Worm (Caenorhabditis elegans) whole organism, L4 larva: ENCODE results near the gene lips-1.
A peak's percentile ranks its signal among the peaks of the same experiment; 100 is the strongest.

Experiments used
- F10B5.3 ChIP-seq: sonication (generic microtip); optimal IDR thresholded peaks from 2 replicates; lab custom pipeline; 2016; ENCODE audit warnings: mild to moderate bottlenecking, missing genetic modification characterization, missing compliant biosample characterization
- F26F4.8 ChIP-seq: fragments of 200-800 bp; sonication (Bioruptor generic); conservative IDR thresholded peaks from 2 replicates; pipeline ENCODE4 v1.3.6; 2022; ENCODE audit warnings: missing genetic modification characterization, missing compliant biosample characterization
- F44E2.7 ChIP-seq: fragments of 200-800 bp; sonication (Bioruptor generic); IDR thresholded peaks from 2 replicates; pipeline ENCODE4 v2.1.2; 2022; ENCODE audit warnings: missing genetic modification characterization, missing compliant biosample characterization
- F49E8.2 ChIP-seq: sonication (generic microtip); optimal IDR thresholded peaks from 2 replicates; lab custom pipeline; 2016; ENCODE audit warnings: missing compliant biosample characterization, mild to moderate bottlenecking, missing genetic modification characterization, borderline replicate concordance
- T20F7.1 ChIP-seq: fragments of 200-800 bp; sonication (Bioruptor generic); optimal IDR thresholded peaks from 2 replicates; lab custom pipeline; 2018; ENCODE audit warnings: mild to moderate bottlenecking, missing genetic modification characterization, missing compliant biosample characterization
- T26A8.4 ChIP-seq: fragments of 200-800 bp; sonication (Bioruptor generic); IDR thresholded peaks from 2 replicates; pipeline ENCODE4 v1.3.6; 2022; ENCODE audit warnings: missing genetic modification characterization, missing compliant biosample characterization
- Y48G9A.11 ChIP-seq: fragments of 200-800 bp; sonication (Bioruptor generic); IDR thresholded peaks from 2 replicates; pipeline ENCODE4 v1.3.6; 2022; ENCODE audit warnings: missing genetic modification reagents, missing genetic modification characterization, missing compliant biosample characterization
- Y75B8A.6 ChIP-seq: fragments of 200-800 bp; sonication (Bioruptor generic); IDR thresholded peaks from 2 replicates; pipeline ENCODE4 v1.3.6; 2022; ENCODE audit warnings: missing genetic modification reagents, missing genetic modification characterization, missing compliant biosample characterization
- ZK546.5 ChIP-seq, 2 experiments: sonication (generic microtip); optimal IDR thresholded peaks; 2 replicates each; lab custom pipeline; 2017; ENCODE audit warnings: missing biosample characterization in 2 of 2, missing genetic modification characterization in 2 of 2
- aha-1 ChIP-seq: fragments of 150-350 bp; peaks from one replicate; lab custom pipeline; 2014; ENCODE audit warnings: missing biosample characterization, missing genetic modification characterization
- arid-1 ChIP-seq: fragments of 200-800 bp; sonication (Bioruptor generic); conservative IDR thresholded peaks from 2 replicates; pipeline ENCODE4 v1.3.6; 2022; ENCODE audit warnings: missing genetic modification reagents, missing genetic modification characterization, missing compliant biosample characterization
- attf-4 ChIP-seq: sonication (generic microtip); optimal IDR thresholded peaks from 3 replicates; lab custom pipeline; 2017; ENCODE audit warnings: missing biosample characterization, missing genetic modification characterization
- ceh-20 ChIP-seq: fragments of 200-800 bp; sonication (Bioruptor generic); IDR thresholded peaks from 2 replicates; pipeline ENCODE4 v1.3.6; 2022; ENCODE audit warnings: missing genetic modification reagents, missing genetic modification characterization, missing compliant biosample characterization
- ceh-44 ChIP-seq: fragments of 200-800 bp; sonication (Bioruptor generic); IDR thresholded peaks from 2 replicates; pipeline ENCODE4 v1.3.6; 2022; ENCODE audit warnings: missing genetic modification reagents, missing genetic modification characterization, missing compliant biosample characterization
- ceh-62 ChIP-seq: sonication (generic microtip); optimal IDR thresholded peaks from 2 replicates; lab custom pipeline; 2017; ENCODE audit warnings: missing biosample characterization, missing genetic modification characterization
- cey-2 ChIP-seq: sonication (generic microtip); optimal IDR thresholded peaks from 3 replicates; lab custom pipeline; 2017; ENCODE audit warnings: missing genetic modification characterization, mild to moderate bottlenecking, missing compliant biosample characterization, antibody characterized with exemption, borderline replicate concordance; ENCODE audit not compliant: insufficient read depth
- daf-19 ChIP-seq: fragments of 200-800 bp; sonication (Bioruptor generic); conservative IDR thresholded peaks from 2 replicates; pipeline ENCODE4 v1.3.6; 2022; ENCODE audit warnings: missing genetic modification characterization, missing compliant biosample characterization
- dmd-6 ChIP-seq: fragments of 200-800 bp; sonication (Bioruptor generic); IDR thresholded peaks from 2 replicates; pipeline ENCODE4 v1.3.6; 2022; ENCODE audit warnings: missing genetic modification reagents, missing genetic modification characterization, missing compliant biosample characterization
- dmd-8 ChIP-seq: fragments of 200-800 bp; sonication (Bioruptor generic); IDR thresholded peaks from 2 replicates; pipeline ENCODE4 v1.3.6; 2022; ENCODE audit warnings: missing genetic modification characterization, missing compliant biosample characterization
- dmd-9 ChIP-seq: fragments of 200-800 bp; sonication (Bioruptor generic); IDR thresholded peaks from 2 replicates; pipeline ENCODE4 v1.3.6; 2022; ENCODE audit warnings: missing genetic modification reagents, missing genetic modification characterization, missing compliant biosample characterization
- duxl-1 ChIP-seq: sonication (generic microtip); optimal IDR thresholded peaks from 2 replicates; lab custom pipeline; 2016; ENCODE audit warnings: mild to moderate bottlenecking, missing genetic modification characterization, moderate library complexity, missing compliant biosample characterization; ENCODE audit not compliant: poor library complexity
- egl-27 ChIP-seq: sonication (generic microtip); optimal IDR thresholded peaks from 3 replicates; lab custom pipeline; 2017; ENCODE audit warnings: missing biosample characterization, missing genetic modification reagents, missing genetic modification characterization
- fkh-10 ChIP-seq: fragments of 150-350 bp; optimal IDR thresholded peaks from 2 replicates; lab custom pipeline; 2014; ENCODE audit warnings: missing biosample characterization, missing genetic modification reagents, missing genetic modification characterization
- jun-1 ChIP-seq: fragments of 150-350 bp; optimal IDR thresholded peaks from 2 replicates; lab custom pipeline; 2014; ENCODE audit warnings: missing biosample characterization, missing genetic modification reagents, missing genetic modification characterization
- lim-7 ChIP-seq: fragments of 200-800 bp; sonication (Bioruptor generic); IDR thresholded peaks from 2 replicates; pipeline ENCODE4 v1.3.6; 2022; ENCODE audit warnings: missing genetic modification characterization, missing compliant biosample characterization
- lin-13 ChIP-seq: fragments of 150-350 bp; optimal IDR thresholded peaks from 2 replicates; lab custom pipeline; 2014; ENCODE audit warnings: missing biosample characterization, missing genetic modification reagents, missing genetic modification characterization
- lin-15B ChIP-seq: fragments of 150-350 bp; sonication (generic microtip); optimal IDR thresholded peaks from 3 replicates; lab custom pipeline; 2014; ENCODE audit warnings: missing biosample characterization, missing genetic modification characterization
- madf-5 ChIP-seq, 2 experiments: fragments of 200-800 bp; sonication (Bioruptor generic); IDR thresholded peaks; 2 replicates each; pipeline ENCODE4 v1.3.6; 2022; ENCODE audit warnings: missing compliant biosample characterization in 2 of 2, missing genetic modification characterization in 2 of 2
- mdl-1 ChIP-seq, 2 experiments: fragments of 150-350 bp in 1 of 2; sonication (generic microtip) in 1 of 2; optimal IDR thresholded peaks; 2 replicates each; lab custom pipeline; 2014 to 2017; ENCODE audit warnings: missing biosample characterization in 2 of 2, missing genetic modification characterization in 2 of 2
- mdt-29 ChIP-seq: fragments of 200-800 bp; sonication (Bioruptor generic); IDR thresholded peaks from 2 replicates; pipeline ENCODE4 v1.3.6; 2022; ENCODE audit warnings: missing genetic modification reagents, missing genetic modification characterization, missing compliant biosample characterization
- mep-1 ChIP-seq: fragments of 150-350 bp; sonication (generic microtip); optimal IDR thresholded peaks from 3 replicates; lab custom pipeline; 2014; ENCODE audit warnings: missing biosample characterization, missing genetic modification characterization
- mxl-2 ChIP-seq: fragments of 200-800 bp; sonication (Bioruptor generic); conservative IDR thresholded peaks from 2 replicates; pipeline ENCODE4 v1.3.6; 2022; ENCODE audit warnings: missing genetic modification reagents, missing genetic modification characterization, missing compliant biosample characterization
- mxl-3 ChIP-seq: fragments of 200-800 bp; sonication (Bioruptor generic); optimal IDR thresholded peaks from 2 replicates; lab custom pipeline; 2018; ENCODE audit warnings: mild to moderate bottlenecking, missing genetic modification characterization, missing compliant biosample characterization
- nhr-10 ChIP-seq: fragments of 150-350 bp; optimal IDR thresholded peaks from 2 replicates; lab custom pipeline; 2014; ENCODE audit warnings: missing biosample characterization, missing genetic modification characterization
- nhr-237 ChIP-seq: sonication (generic microtip); optimal IDR thresholded peaks from 2 replicates; lab custom pipeline; 2017; ENCODE audit warnings: missing biosample characterization, missing genetic modification characterization
- nhr-28 ChIP-seq: fragments of 150-350 bp; optimal IDR thresholded peaks from 2 replicates; lab custom pipeline; 2014; ENCODE audit warnings: missing biosample characterization, missing genetic modification characterization
- nhr-42 ChIP-seq: fragments of 200-800 bp; sonication (Bioruptor generic); IDR thresholded peaks from 2 replicates; pipeline ENCODE4 v1.3.6; 2022; ENCODE audit warnings: missing genetic modification characterization, missing compliant biosample characterization
- nhr-48 ChIP-seq: sonication (generic microtip); optimal IDR thresholded peaks from 2 replicates; lab custom pipeline; 2016; ENCODE audit warnings: mild to moderate bottlenecking, missing genetic modification characterization, missing compliant biosample characterization
- nhr-6 ChIP-seq: fragments of 150-350 bp; optimal IDR thresholded peaks from 2 replicates; lab custom pipeline; 2014; ENCODE audit warnings: missing biosample characterization, missing genetic modification characterization
- rbr-2 ChIP-seq: sonication (generic microtip); optimal IDR thresholded peaks from 2 replicates; lab custom pipeline; 2016; ENCODE audit warnings: missing genotype, missing genetic modification characterization, missing compliant biosample characterization
- saeg-2 ChIP-seq: fragments of 200-800 bp; sonication (Bioruptor generic); IDR thresholded peaks from 2 replicates; pipeline ENCODE4 v1.3.6; 2022; ENCODE audit warnings: missing genetic modification reagents, missing genetic modification characterization, missing compliant biosample characterization
- set-16 ChIP-seq: fragments of 200-800 bp; sonication (Bioruptor generic); IDR thresholded peaks from 2 replicates; pipeline ENCODE4 v1.3.6; 2022; ENCODE audit warnings: missing genetic modification reagents, missing genetic modification characterization, missing compliant biosample characterization
- snpc-4 ChIP-seq: fragments of 150-350 bp; optimal IDR thresholded peaks from 2 replicates; lab custom pipeline; 2014; ENCODE audit warnings: missing biosample characterization, missing genetic modification characterization
- spr-1 ChIP-seq: sonication (generic microtip); optimal IDR thresholded peaks from 2 replicates; lab custom pipeline; 2016; ENCODE audit warnings: mild to moderate bottlenecking, missing genetic modification characterization, missing compliant biosample characterization
- spr-3 ChIP-seq: fragments of 200-800 bp; sonication (Bioruptor generic); optimal IDR thresholded peaks from 2 replicates; lab custom pipeline; 2018; ENCODE audit warnings: mild to moderate bottlenecking, missing genetic modification characterization, missing compliant biosample characterization
- tag-97 ChIP-seq: fragments of 200-800 bp; sonication (Bioruptor generic); IDR thresholded peaks from 2 replicates; pipeline ENCODE4 v1.3.6; 2022; ENCODE audit warnings: missing genetic modification characterization, missing compliant biosample characterization
- tra-1 ChIP-seq: fragments of 200-800 bp; sonication (Bioruptor generic); IDR thresholded peaks from 2 replicates; pipeline ENCODE4 v1.3.6; 2022; ENCODE audit warnings: missing genetic modification reagents, missing genetic modification characterization, missing compliant biosample characterization
- zag-1 ChIP-seq: fragments of 150-350 bp; optimal IDR thresholded peaks from 2 replicates; lab custom pipeline; 2014; ENCODE audit warnings: missing biosample characterization, missing genetic modification characterization
- zfp-2 ChIP-seq: sonication (generic microtip); optimal IDR thresholded peaks from 2 replicates; lab custom pipeline; 2016; ENCODE audit warnings: mild to moderate bottlenecking, missing genetic modification characterization, missing compliant biosample characterization
- zfp-3 ChIP-seq: fragments of 200-800 bp; sonication (Bioruptor generic); conservative IDR thresholded peaks from 2 replicates; pipeline ENCODE4 v1.3.6; 2022; ENCODE audit warnings: missing genetic modification reagents, missing genetic modification characterization, missing compliant biosample characterization
- zip-11 ChIP-seq: fragments of 200-800 bp; sonication (Bioruptor generic); IDR thresholded peaks from 2 replicates; pipeline ENCODE4 v1.3.6; 2022; ENCODE audit warnings: missing genetic modification characterization, missing compliant biosample characterization
- ztf-11 ChIP-seq: fragments of 150-350 bp; optimal IDR thresholded peaks from 2 replicates; lab custom pipeline; 2014; ENCODE audit warnings: missing biosample characterization, missing genetic modification characterization

Gene lips-1

ce11 chrX:12449262-12449942 is 43.2 kb upstream of the lips-1 start, which contains the start of gene T18D3.6 (continued):
- TF ChIP-seq T20F7.1 (GFP tag; lab: Kevin White, UChicago) (no peak), mxl-2 (GFP tag; lab: Robert Waterston, UW) (no peak), zag-1 (tag; lab: Kevin White, UChicago) (no peak), dmd-9 (GFP tag; lab: Robert Waterston, UW) (no peak), tra-1 (GFP tag; lab: Robert Waterston, UW) (no peak), Y48G9A.11 (no peak), egl-27 (tag; lab: Kevin White, UChicago) (no peak), lim-7 (GFP tag; lab: Robert Waterston, UW) (no peak), nhr-28 (tag; lab: Kevin White, UChicago) (peak; percentile 33), F26F4.8 (GFP tag; lab: Robert Waterston, UW) (no peak), lin-15B (tag; lab: Kevin White, UChicago) (no peak), nhr-6 (tag; lab: Kevin White, UChicago) (peak; percentile 41), dmd-6 (GFP tag; lab: Robert Waterston, UW) (peak; percentile 31; the same call in 1 of the 2 replicates), dmd-8 (GFP tag; lab: Robert Waterston, UW) (no peak), daf-19 (GFP tag; lab: Robert Waterston, UW) (no peak), duxl-1 (tag; lab: Kevin White, UChicago) (no peak), jun-1 (tag; lab: Kevin White, UChicago) (no peak), nhr-237 (tag; lab: Kevin White, UChicago) (no peak), zfp-3 (GFP tag; lab: Robert Waterston, UW) (no peak), F49E8.2 (tag; lab: Kevin White, UChicago) (no peak), zfp-2 (no peak), fkh-10 (GFP tag; lab: Kevin White, UChicago) (no peak), nhr-42 (GFP tag; lab: Robert Waterston, UW) (no peak), ceh-44 (GFP tag; lab: Robert Waterston, UW) (no peak), nhr-10 (tag; lab: Kevin White, UChicago) (no peak), tag-97 (GFP tag; lab: Robert Waterston, UW) (no peak), F44E2.7 (GFP tag; lab: Robert Waterston, UW) (no peak), T26A8.4 (GFP tag; lab: Robert Waterston, UW) (no peak), spr-1 (tag; lab: Kevin White, UChicago) (no peak), snpc-4 (tag; lab: Kevin White, UChicago) (no peak), cey-2 (no peak), set-16 (GFP tag; lab: Robert Waterston, UW) (peak; percentile 47), mdl-1 (tag; optimal IDR thresholded peaks at IDR 0.05; lab: Kevin White, UChicago) (no peak), mdt-29 (GFP tag; lab: Robert Waterston, UW) (no peak), ZK546.5 (tag; optimal IDR thresholded peaks at IDR 0.05; lab: Kevin White, UChicago) (no peak), spr-3 (GFP tag; lab: Kevin White, UChicago) (no peak), rbr-2 (tag; lab: Kevin White, UChicago) (no peak), aha-1 (tag; lab: Kevin White, UChicago) (no peak), nhr-48 (tag; lab: Kevin White, UChicago) (no peak), arid-1 (GFP tag; lab: Robert Waterston, UW) (no peak), Y75B8A.6 (GFP tag; lab: Robert Waterston, UW) (no peak), F10B5.3 (tag; lab: Kevin White, UChicago) (no peak), mxl-3 (peak; percentile 84), zip-11 (GFP tag; lab: Robert Waterston, UW) (no peak), ceh-20 (GFP tag; lab: Robert Waterston, UW) (no peak), attf-4 (tag; lab: Kevin White, UChicago) (no peak), lin-13 (GFP tag; lab: Kevin White, UChicago) (no peak), mep-1 (tag; lab: Kevin White, UChicago) (peak; percentile 13), ztf-11 (tag; lab: Kevin White, UChicago) (no peak), ceh-62 (tag; lab: Kevin White, UChicago) (no peak), madf-5 (GFP tag; IDR thresholded peaks at IDR 0.05; lab: Robert Waterston, UW) (no peak), saeg-2 (GFP tag; lab: Robert Waterston, UW) (no peak)
